Fruit fly (Drosophila melanogaster) Kc167 (cell line): ENCODE measurements around the gene CG12974.

Source experiments
- Sin3A ChIP-seq: fragments of >200 bp; optimal IDR thresholded peaks from 2 replicates; lab custom pipeline; 2018; ENCODE audit warnings: missing external identifiers
- h ChIP-seq: fragments of >200 bp; optimal IDR thresholded peaks from 3 replicates; lab custom pipeline; 2018; ENCODE audit warnings: missing external identifiers
- insv ChIP-seq: fragments of >200 bp; optimal IDR thresholded peaks from 3 replicates; lab custom pipeline; 2018; ENCODE audit warnings: missing external identifiers
- psq ChIP-seq: fragments of >200 bp; optimal IDR thresholded peaks from 2 replicates; lab custom pipeline; 2017; ENCODE audit warnings: missing external identifiers
- ttk ChIP-seq: sonication (Bioruptor generic); optimal IDR thresholded peaks from 2 replicates; lab custom pipeline; 2017; ENCODE audit warnings: missing external identifiers

DNA sequence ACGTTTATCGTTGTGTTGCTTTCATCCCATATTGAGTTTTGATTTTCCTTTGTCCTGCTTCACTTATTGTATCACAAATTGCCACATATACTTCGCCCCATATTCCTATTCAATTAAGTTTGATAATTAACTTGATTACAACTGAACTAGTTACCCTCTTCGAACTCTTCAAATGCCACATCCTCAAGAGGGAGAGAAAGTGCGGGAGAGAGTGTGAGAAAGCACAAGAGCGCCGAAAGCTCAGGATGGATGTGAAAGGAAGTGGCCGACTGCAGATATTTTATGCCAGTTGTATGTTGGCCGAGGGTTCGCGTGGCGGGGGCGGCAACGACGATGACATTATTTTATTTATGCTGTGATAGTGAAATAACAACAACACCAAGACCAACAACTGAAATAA is 32.7 kb upstream of the CG12974 start, which contains the start of gene Rab26:
- TF ChIP-seq ttk (lab: Kevin White, UChicago) (no peak), Sin3A (lab: Kevin White, UChicago) (no peak), h (lab: Kevin White, UChicago) (no peak), psq (lab: Kevin White, UChicago) (no peak), insv (lab: Kevin White, UChicago) (no peak)
